Worm (Caenorhabditis elegans) whole organism, young adult: ENCODE measurements around the gene F42G8.8.

Experiments
- B0019.2 ChIP-seq: fragments of 200-800 bp; sonication (Bioruptor generic); conservative IDR thresholded peaks from 2 replicates; pipeline ENCODE4 v1.3.6; 2022; ENCODE audit warnings: missing genetic modification reagents, missing genetic modification characterization, missing compliant biosample characterization
- F22D6.2 ChIP-seq: sonication (generic microtip); optimal IDR thresholded peaks from 2 replicates; lab custom pipeline; 2016; ENCODE audit warnings: mild to moderate bottlenecking, missing genetic modification characterization, missing compliant biosample characterization
- F49E8.2 ChIP-seq: sonication (generic microtip); optimal IDR thresholded peaks from 3 replicates; lab custom pipeline; 2017; ENCODE audit warnings: missing genetic modification characterization, mild to moderate bottlenecking, missing compliant biosample characterization, antibody characterized with exemption, moderate library complexity; ENCODE audit not compliant: insufficient read depth
- F52B5.7 ChIP-seq: sonication (generic microtip); optimal IDR thresholded peaks from 2 replicates; lab custom pipeline; 2016; ENCODE audit warnings: mild to moderate bottlenecking, missing genetic modification characterization, missing compliant biosample characterization
- Y53G8AR.9 ChIP-seq: fragments of 200-800 bp; sonication (Bioruptor generic); conservative IDR thresholded peaks from 2 replicates; pipeline ENCODE4 v1.3.6; 2022; ENCODE audit warnings: missing genetic modification reagents, missing genetic modification characterization, missing compliant biosample characterization
- Y95B8A.8 ChIP-seq: fragments of 200-800 bp; sonication (Bioruptor generic); IDR thresholded peaks from 2 replicates; pipeline ENCODE4 v1.3.6; 2022; ENCODE audit warnings: missing genetic modification reagents, missing genetic modification characterization, missing compliant biosample characterization
- ama-1 ChIP-seq, 3 experiments: fragments of 150-350 bp in 1 of 3; sonication (generic microtip) in 2 of 3; optimal IDR thresholded peaks; 2 replicates each; lab custom pipeline; 2014 to 2018; ENCODE audit warnings: missing biosample characterization in 2 of 3, missing genetic modification characterization in 2 of 3, missing genetic modification reagents in 2 of 3
- aptf-2 ChIP-seq: fragments of 200-800 bp; sonication (Bioruptor generic); conservative IDR thresholded peaks from 2 replicates; pipeline ENCODE4 v1.3.6; 2022; ENCODE audit warnings: missing genetic modification reagents, missing genetic modification characterization, missing compliant biosample characterization
- attf-5 ChIP-seq: fragments of 200-800 bp; sonication (Bioruptor generic); optimal IDR thresholded peaks from 2 replicates; lab custom pipeline; 2018; ENCODE audit warnings: mild to moderate bottlenecking, missing genetic modification characterization, missing compliant biosample characterization
- attf-6 ChIP-seq: fragments of 200-800 bp; sonication (Bioruptor generic); IDR thresholded peaks from 2 replicates; pipeline ENCODE4 v1.3.6; 2022; ENCODE audit warnings: missing genetic modification reagents, missing genetic modification characterization, missing compliant biosample characterization
- bed-2 ChIP-seq: fragments of 200-800 bp; sonication (Bioruptor generic); IDR thresholded peaks from 2 replicates; pipeline ENCODE4 v1.3.6; 2022; ENCODE audit warnings: missing genetic modification reagents, missing genetic modification characterization, missing compliant biosample characterization
- cebp-2 ChIP-seq: fragments of 200-800 bp; sonication (Bioruptor generic); IDR thresholded peaks from 2 replicates; pipeline ENCODE4 v1.3.6; 2022; ENCODE audit warnings: missing genetic modification characterization, missing compliant biosample characterization
- ceh-79 ChIP-seq: sonication (generic microtip); optimal IDR thresholded peaks from 2 replicates; lab custom pipeline; 2017; ENCODE audit warnings: mild to moderate bottlenecking, missing genetic modification characterization, missing compliant biosample characterization
- dpl-1 ChIP-seq: fragments of 150-350 bp; optimal IDR thresholded peaks from 2 replicates; lab custom pipeline; 2014; ENCODE audit warnings: missing biosample characterization, missing genetic modification reagents, missing genetic modification characterization
- efl-1 ChIP-seq: fragments of 150-350 bp; optimal IDR thresholded peaks from 2 replicates; lab custom pipeline; 2014; ENCODE audit warnings: missing biosample characterization, missing genetic modification reagents, missing genetic modification characterization
- egl-44 ChIP-seq: fragments of 200-800 bp; sonication (Bioruptor generic); IDR thresholded peaks from 2 replicates; pipeline ENCODE4 v1.3.6; 2022; ENCODE audit warnings: missing genetic modification reagents, missing genetic modification characterization, missing compliant biosample characterization
- ekl-4 ChIP-seq: fragments of 200-800 bp; sonication (Bioruptor generic); IDR thresholded peaks from 2 replicates; pipeline ENCODE4 v1.3.6; 2022; ENCODE audit warnings: missing genetic modification reagents, missing genetic modification characterization, missing compliant biosample characterization
- ets-4 ChIP-seq: fragments of 200-800 bp; sonication (Bioruptor generic); optimal IDR thresholded peaks from 2 replicates; lab custom pipeline; 2018; ENCODE audit warnings: mild to moderate bottlenecking, missing genetic modification characterization, missing compliant biosample characterization
- him-1 ChIP-seq: sonication (generic microtip); optimal IDR thresholded peaks from 2 replicates; lab custom pipeline; 2016; ENCODE audit warnings: missing genotype, missing genetic modification reagents, missing genetic modification characterization, missing compliant biosample characterization
- hmg-1.2 ChIP-seq: fragments of 200-800 bp; sonication (Bioruptor generic); IDR thresholded peaks from 2 replicates; pipeline ENCODE4 v1.3.6; 2022; ENCODE audit warnings: missing genetic modification reagents, missing genetic modification characterization, missing compliant biosample characterization
- hmg-20 ChIP-seq: fragments of 200-800 bp; sonication (Bioruptor generic); IDR thresholded peaks from 2 replicates; pipeline ENCODE4 v1.3.6; 2022; ENCODE audit warnings: missing genetic modification reagents, missing genetic modification characterization, missing compliant biosample characterization
- lag-1 ChIP-seq: fragments of 200-800 bp; sonication (Bioruptor generic); IDR thresholded peaks from 2 replicates; pipeline ENCODE4 v1.3.6; 2022; ENCODE audit warnings: missing genetic modification reagents, missing genetic modification characterization, missing compliant biosample characterization
- let-607 ChIP-seq, 2 experiments: fragments of 200-800 bp in 1 of 2; sonication (Bioruptor generic) in 1 of 2; sonication (generic microtip) in 1 of 2; optimal IDR thresholded peaks; 2 replicates each; lab custom pipeline; 2016 to 2018; ENCODE audit warnings: mild to moderate bottlenecking in 2 of 2, missing compliant biosample characterization in 2 of 2, missing genetic modification characterization in 2 of 2, moderate library complexity in 2 of 2, missing genotype in 1 of 2
- lin-40 ChIP-seq: sonication (generic microtip); optimal IDR thresholded peaks from 2 replicates; lab custom pipeline; 2016; ENCODE audit warnings: missing genetic modification characterization, mild to moderate bottlenecking, missing compliant biosample characterization, missing genotype, missing genetic modification reagents
- lin-54 ChIP-seq: fragments of 200-800 bp; sonication (Bioruptor generic); optimal IDR thresholded peaks from 2 replicates; lab custom pipeline; 2018; ENCODE audit warnings: mild to moderate bottlenecking, missing genetic modification characterization, missing compliant biosample characterization
- lsy-27 ChIP-seq: sonication (generic microtip); optimal IDR thresholded peaks from 2 replicates; lab custom pipeline; 2017; ENCODE audit warnings: missing genetic modification characterization, mild to moderate bottlenecking, missing compliant biosample characterization, antibody characterized with exemption, missing genotype, borderline replicate concordance; ENCODE audit not compliant: insufficient read depth
- madf-10 ChIP-seq: sonication (generic microtip); optimal IDR thresholded peaks from 2 replicates; lab custom pipeline; 2016; ENCODE audit warnings: mild to moderate bottlenecking, missing genetic modification characterization, missing compliant biosample characterization
- madf-6 ChIP-seq: fragments of 200-800 bp; sonication (Bioruptor generic); IDR thresholded peaks from 2 replicates; pipeline ENCODE4 v1.3.6; 2022; ENCODE audit warnings: missing genetic modification reagents, missing genetic modification characterization, missing compliant biosample characterization
- mes-4 ChIP-seq: sonication (generic microtip); optimal IDR thresholded peaks from 2 replicates; lab custom pipeline; 2016; ENCODE audit warnings: missing genotype, missing genetic modification characterization, missing compliant biosample characterization
- nhr-80 ChIP-seq: sonication (generic microtip); optimal IDR thresholded peaks from 2 replicates; lab custom pipeline; 2016; ENCODE audit warnings: missing genetic modification characterization, missing compliant biosample characterization
- nhr-90 ChIP-seq: sonication (generic microtip); optimal IDR thresholded peaks from 2 replicates; lab custom pipeline; 2016; ENCODE audit warnings: missing genotype, mild to moderate bottlenecking, missing genetic modification characterization, missing compliant biosample characterization
- rcor-1 ChIP-seq: fragments of 200-800 bp; sonication (Bioruptor generic); IDR thresholded peaks from 2 replicates; pipeline ENCODE4 v1.3.6; 2022; ENCODE audit warnings: missing genetic modification reagents, missing genetic modification characterization, missing compliant biosample characterization
- repo-1 ChIP-seq: sonication (generic microtip); optimal IDR thresholded peaks from 2 replicates; lab custom pipeline; 2017; ENCODE audit warnings: mild to moderate bottlenecking, missing genetic modification characterization, missing compliant biosample characterization
- sdz-38 ChIP-seq: sonication (generic microtip); optimal IDR thresholded peaks from 2 replicates; lab custom pipeline; 2016; ENCODE audit warnings: missing genotype, missing genetic modification characterization, missing compliant biosample characterization
- somi-1 ChIP-seq: fragments of 200-800 bp; sonication (Bioruptor generic); optimal IDR thresholded peaks from 2 replicates; lab custom pipeline; 2018; ENCODE audit warnings: mild to moderate bottlenecking, missing genetic modification characterization, missing compliant biosample characterization
- ztf-26 ChIP-seq: sonication (generic microtip); optimal IDR thresholded peaks from 2 replicates; lab custom pipeline; 2017; ENCODE audit warnings: missing genetic modification characterization, missing compliant biosample characterization
- ztf-3 ChIP-seq: fragments of 200-800 bp; sonication (Bioruptor generic); optimal IDR thresholded peaks from 2 replicates; lab custom pipeline; 2018; ENCODE audit warnings: mild to moderate bottlenecking, missing genetic modification characterization, missing compliant biosample characterization
- ztf-6 ChIP-seq: fragments of 200-800 bp; sonication (Bioruptor generic); IDR thresholded peaks from 2 replicates; pipeline ENCODE4 v1.3.6; 2022; ENCODE audit warnings: missing genetic modification reagents, missing genetic modification characterization, missing compliant biosample characterization

Gene F42G8.8

DNA sequence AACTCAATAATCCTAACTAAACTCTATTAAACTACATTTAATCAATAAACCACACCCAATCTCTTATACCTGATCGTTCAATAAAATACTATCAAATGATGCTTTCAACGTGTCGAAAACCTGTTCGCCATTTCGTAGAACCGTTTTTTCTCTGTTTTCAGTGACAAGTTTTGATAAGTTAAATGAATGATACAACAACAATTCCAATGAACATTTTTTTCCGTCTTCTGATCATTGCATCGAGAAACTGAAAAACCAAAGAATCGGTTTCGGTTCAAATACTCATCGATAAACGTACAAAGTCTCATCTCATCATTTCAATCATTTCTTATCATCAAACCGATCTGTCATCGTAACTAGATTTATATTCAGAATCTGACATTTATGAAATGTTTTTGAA lies 15.7 kb upstream of the F42G8.8 start:
- TF ChIP-seq F22D6.2 (tag; lab: Kevin White, UChicago) (no peak), mes-4 (tag; lab: Kevin White, UChicago) (no peak), ztf-26 (tag; lab: Kevin White, UChicago) (peak; percentile 16), B0019.2 (GFP tag; lab: Robert Waterston, UW) (no peak), repo-1 (tag; lab: Kevin White, UChicago) (no peak), lsy-27 (no peak), Y95B8A.8 (GFP tag; lab: Robert Waterston, UW) (no peak), aptf-2 (GFP tag; lab: Robert Waterston, UW) (no peak), lin-54 (GFP tag; lab: Kevin White, UChicago) (no peak), dpl-1 (GFP tag; lab: Kevin White, UChicago) (no peak), lin-40 (tag; lab: Kevin White, UChicago) (peak; percentile 22), nhr-90 (tag; lab: Kevin White, UChicago) (no peak), sdz-38 (tag; lab: Kevin White, UChicago) (no peak), hmg-20 (GFP tag; lab: Robert Waterston, UW) (no peak)
- TF ChIP-seq, all 124 proteins: peak for 2

DNA sequence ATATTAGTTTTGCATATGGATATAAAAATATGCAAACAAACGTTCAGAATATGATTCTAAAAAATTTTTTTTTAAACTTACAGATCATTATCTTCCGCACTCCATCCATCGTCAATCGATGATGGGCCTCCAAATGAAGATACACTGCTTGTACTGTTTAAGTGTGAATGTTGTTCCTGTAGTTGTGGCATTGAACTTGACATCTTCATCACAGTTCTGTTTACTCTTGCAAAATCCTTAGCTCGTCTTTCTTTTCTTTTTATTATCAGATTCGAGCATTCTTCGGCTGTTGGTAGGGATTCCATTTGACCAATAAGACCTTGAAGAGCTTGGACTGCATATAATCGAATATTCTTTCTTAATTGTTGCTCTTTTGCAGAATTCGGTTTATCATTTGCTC lies 13.8 kb upstream of the F42G8.8 start:
- TF ChIP-seq ceh-79 (tag; lab: Kevin White, UChicago) (no peak), let-607 (tag; optimal IDR thresholded peaks at IDR 0.05; lab: Kevin White, UChicago) (no peak), attf-6 (GFP tag; lab: Robert Waterston, UW) (no peak), F52B5.7 (tag; lab: Kevin White, UChicago) (no peak), him-1 (tag; lab: Kevin White, UChicago) (no peak), ztf-6 (GFP tag; lab: Robert Waterston, UW) (no peak), madf-10 (tag; lab: Kevin White, UChicago) (no peak), ets-4 (GFP tag; lab: Kevin White, UChicago) (no peak), lag-1 (no peak), efl-1 (GFP tag; lab: Kevin White, UChicago) (no peak), ztf-3 (GFP tag; lab: Kevin White, UChicago) (no peak)

DNA sequence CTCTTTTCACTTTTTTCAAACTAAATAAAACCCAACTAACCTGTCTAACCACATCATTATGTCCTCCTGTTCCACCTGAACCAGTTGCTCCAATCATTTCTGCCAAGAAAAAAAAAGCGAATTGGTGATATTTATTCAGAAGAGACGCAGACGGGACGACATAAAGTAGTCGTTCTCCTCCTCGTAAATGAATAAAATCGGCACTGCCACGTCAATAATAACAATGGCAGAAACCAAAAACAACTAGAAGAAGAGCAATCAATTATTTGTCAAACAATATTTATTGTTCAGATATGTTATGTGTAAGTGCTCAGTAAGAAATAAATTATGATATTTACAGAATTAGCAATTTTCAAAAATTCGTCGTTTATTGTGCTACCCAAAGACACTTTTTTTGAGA lies 11.4 kb upstream of the F42G8.8 start, which contains the start of gene rabs-5:
rabs-5 (minus strand) TSS at position 101 of the 400 bp plus-strand sequence.
- no peak for TF ChIP-seq bed-2
- peak; percentile 4 for TF ChIP-seq F49E8.2 (tag; lab: Kevin White, UChicago)

ce11 chrIV:8112187-8112586 lies 6.7 kb upstream of the F42G8.8 start, which contains the start of gene Y42H9AR.4:
Gene Y42H9AR.4 (minus strand): TSS chrIV:8112218.
- TF ChIP-seq attf-5 (GFP tag; lab: Kevin White, UChicago) (peak; percentile 30), ama-1 (optimal IDR thresholded peaks at IDR 0.05; lab: Kevin White, UChicago) (no peak), ama-1 (GFP tag; optimal IDR thresholded peaks at IDR 0.05; lab: Kevin White, UChicago) (no peak), rcor-1 (GFP tag; lab: Robert Waterston, UW) (0 out of 2 replicates have a peak, but pooled peaks have one; percentile 17), nhr-90 (tag; lab: Kevin White, UChicago) (no peak), ekl-4 (GFP tag; lab: Robert Waterston, UW) (0 out of 2 replicates have a peak, but pooled peaks have one; percentile 43), somi-1 (GFP tag; lab: Kevin White, UChicago) (no peak), hmg-1.2 (GFP tag; lab: Robert Waterston, UW) (peak; percentile 98), nhr-80 (tag; lab: Kevin White, UChicago) (peak; percentile 12), egl-44 (GFP tag; lab: Robert Waterston, UW) (no peak), Y53G8AR.9 (GFP tag; lab: Robert Waterston, UW) (0 out of 2 replicates have a peak, but pooled peaks have one; percentile 30), madf-6 (GFP tag; lab: Robert Waterston, UW) (peak; percentile 35; the same call in 1 of the 2 replicates), let-607 (tag; optimal IDR thresholded peaks at IDR 0.05; lab: Kevin White, UChicago) (peak in 1 of 2 experiments; percentile 12), cebp-2 (no peak)
- TF ChIP-seq, all 124 proteins: peak for 8
